In the genomic region with DNA sequence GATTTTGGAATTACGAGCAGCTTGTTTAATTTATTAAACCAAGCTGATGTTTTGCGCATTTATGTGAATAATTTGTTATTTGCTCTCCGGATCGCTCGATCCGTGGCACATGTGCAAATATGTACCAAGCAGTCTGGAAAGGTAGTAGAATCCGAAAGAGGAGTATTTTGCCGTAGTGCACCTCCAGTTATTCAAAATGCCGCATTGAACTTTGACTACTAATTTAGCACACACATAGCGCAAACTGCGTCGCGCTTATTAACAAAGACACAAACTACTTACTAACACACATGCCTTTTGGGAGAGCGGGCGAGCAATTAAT, we compare ENCODE assay signal across 1 fruit fly cellular context.
TF ChIP-seq lines count a peak whose summit lies in the region.

No protein-coding gene starts in this region.

TF ChIP-seq in whole organism, embryonic, 481 proteins besides CTCF, POLR2A, EP300 and RAD21 (continued from another document and continues in another):
- TF ChIP-seq z (GFP tag; IDR thresholded peaks at IDR 0.05; lab: Robert Waterston, UW), result 0 out of 3 replicates have a peak, but pooled peaks have one; percentile 26
- no peak for TF ChIP-seq danr (GFP tag; IDR thresholded peaks at IDR 0.05; lab: Robert Waterston, UW)
- TF ChIP-seq CG10543 (GFP tag; optimal IDR thresholded peaks at IDR 0.05; lab: Kevin White, UChicago), result peak; percentile 75
- TF ChIP-seq CG2120 (GFP tag; optimal IDR thresholded peaks at IDR 0.05; lab: Kevin White, UChicago), result peak; percentile 58
- no peak for TF ChIP-seq dmrt99B (tag; optimal IDR thresholded peaks at IDR 0.05; lab: Kevin White, UChicago)
- no peak for TF ChIP-seq ssp (GFP tag; IDR thresholded peaks at IDR 0.05; lab: Robert Waterston, UW)
- TF ChIP-seq ttk (GFP tag; IDR thresholded peaks at IDR 0.05; lab: Robert Waterston, UW), result no peak
- no peak for TF ChIP-seq CG7357 (GFP tag; IDR thresholded peaks at IDR 0.05; lab: Robert Waterston, UW)
- TF ChIP-seq Ets97D (GFP tag; optimal IDR thresholded peaks at IDR 0.05; lab: Kevin White, UChicago), result no peak
- TF ChIP-seq cato (GFP tag; optimal IDR thresholded peaks at IDR 0.05; lab: Kevin White, UChicago; ENCODE audit: borderline replicate concordance), result no peak
- no peak for TF ChIP-seq CG16863 (GFP tag; optimal IDR thresholded peaks at IDR 0.05; lab: Kevin White, UChicago)
- no peak for TF ChIP-seq MBD-R2 (GFP tag; IDR thresholded peaks at IDR 0.05; lab: Robert Waterston, UW)
- no peak for TF ChIP-seq Blimp-1 (GFP tag; optimal IDR thresholded peaks at IDR 0.05; lab: Kevin White, UChicago)
- TF ChIP-seq dmrt11E (tag; optimal IDR thresholded peaks at IDR 0.05; lab: Kevin White, UChicago), result no peak
- no peak for TF ChIP-seq sc (optimal IDR thresholded peaks at IDR 0.05; lab: Kevin White, UChicago)
- TF ChIP-seq sc (GFP tag; optimal IDR thresholded peaks at IDR 0.05; lab: Kevin White, UChicago), result no peak
- no peak for TF ChIP-seq CG14441 (GFP tag; IDR thresholded peaks at IDR 0.05; lab: Robert Waterston, UW)
- no peak for TF ChIP-seq CG7271 (tag; optimal IDR thresholded peaks at IDR 0.05; lab: Kevin White, UChicago)
- TF ChIP-seq wek (GFP tag; optimal IDR thresholded peaks at IDR 0.05; lab: Kevin White, UChicago), result peak; percentile 4
- no peak for TF ChIP-seq chif (GFP tag; optimal IDR thresholded peaks at IDR 0.05; lab: Kevin White, UChicago)
- peak; percentile 49 for TF ChIP-seq BtbVII (GFP tag; optimal IDR thresholded peaks at IDR 0.05; lab: Kevin White, UChicago)
- no peak for TF ChIP-seq CG14710 (tag; optimal IDR thresholded peaks at IDR 0.05; lab: Kevin White, UChicago)
- no peak for TF ChIP-seq kay (GFP tag; optimal IDR thresholded peaks at IDR 0.05; lab: Kevin White, UChicago)
- TF ChIP-seq Nf-YA (GFP tag; IDR thresholded peaks at IDR 0.05; lab: Robert Waterston, UW), result no peak
- no peak for TF ChIP-seq Dip2 (GFP tag; IDR thresholded peaks at IDR 0.05; lab: Robert Waterston, UW)
- TF ChIP-seq twi (tag; optimal IDR thresholded peaks at IDR 0.05; lab: Kevin White, UChicago), result no peak
- peak; percentile 86 for TF ChIP-seq CG18599 (GFP tag; optimal IDR thresholded peaks at IDR 0.05; lab: Kevin White, UChicago)
- no peak for TF ChIP-seq CG13775 (GFP tag; optimal IDR thresholded peaks at IDR 0.05; lab: Kevin White, UChicago)
- no peak for TF ChIP-seq zfh2 (GFP tag; optimal IDR thresholded peaks at IDR 0.05; lab: Kevin White, UChicago)
- TF ChIP-seq B-H2 (GFP tag; optimal IDR thresholded peaks at IDR 0.05; lab: Kevin White, UChicago), result peak; percentile 82
- no peak for TF ChIP-seq CG2199 (GFP tag; IDR thresholded peaks at IDR 0.05; lab: Robert Waterston, UW)
- no peak for TF ChIP-seq NfI (GFP tag; optimal IDR thresholded peaks at IDR 0.05; lab: Kevin White, UChicago)
- no peak for TF ChIP-seq fd64A (GFP tag; optimal IDR thresholded peaks at IDR 0.05; lab: Kevin White, UChicago)
- 0 out of 3 replicates have a peak, but pooled peaks have one; percentile 47 for TF ChIP-seq Dbx (GFP tag; IDR thresholded peaks at IDR 0.05; lab: Robert Waterston, UW)
- no peak for TF ChIP-seq pum (GFP tag; optimal IDR thresholded peaks at IDR 0.05; lab: Kevin White, UChicago)
- TF ChIP-seq tgo (GFP tag; IDR thresholded peaks at IDR 0.05; lab: Robert Waterston, UW), result no peak
- TF ChIP-seq CG8290 (GFP tag; optimal IDR thresholded peaks at IDR 0.05; lab: Kevin White, UChicago), result no peak
- TF ChIP-seq CG8290 (tag; optimal IDR thresholded peaks at IDR 0.05; lab: Kevin White, UChicago), result peak in 1 of 2 experiments; percentile 88
- no peak for TF ChIP-seq CG15601 (tag; optimal IDR thresholded peaks at IDR 0.05; lab: Kevin White, UChicago)
- peak; percentile 45 for TF ChIP-seq tup (GFP tag; optimal IDR thresholded peaks at IDR 0.05; lab: Kevin White, UChicago)
- TF ChIP-seq her (GFP tag; optimal IDR thresholded peaks at IDR 0.05; lab: Kevin White, UChicago), result peak; percentile 27
- no peak for TF ChIP-seq CG4707 (GFP tag; optimal IDR thresholded peaks at IDR 0.05; lab: Kevin White, UChicago)
- no peak for TF ChIP-seq bbx (GFP tag; IDR thresholded peaks at IDR 0.05; lab: Robert Waterston, UW; ENCODE audit: partially characterized antibody)
- TF ChIP-seq mam (GFP tag; optimal IDR thresholded peaks at IDR 0.05; lab: Kevin White, UChicago), result no peak
- no peak for TF ChIP-seq TFAM (GFP tag; optimal IDR thresholded peaks at IDR 0.05; lab: Kevin White, UChicago)
- TF ChIP-seq CG1529 (GFP tag; optimal IDR thresholded peaks at IDR 0.05; lab: Kevin White, UChicago), result no peak
- peak; percentile 63 for TF ChIP-seq Meics (GFP tag; optimal IDR thresholded peaks at IDR 0.05; lab: Kevin White, UChicago)
- no peak for TF ChIP-seq CG10267 (tag; optimal IDR thresholded peaks at IDR 0.05; lab: Kevin White, UChicago)
- TF ChIP-seq shn (GFP tag; optimal IDR thresholded peaks at IDR 0.05; lab: Kevin White, UChicago), result no peak
- no peak for TF ChIP-seq lmd (GFP tag; IDR thresholded peaks at IDR 0.05; lab: Robert Waterston, UW)
- peak; percentile 7 for TF ChIP-seq CG4854 (GFP tag; optimal IDR thresholded peaks at IDR 0.05; lab: Kevin White, UChicago)
- TF ChIP-seq Abd-B (GFP tag; optimal IDR thresholded peaks at IDR 0.05; lab: Kevin White, UChicago), result no peak
- TF ChIP-seq crc (GFP tag; optimal IDR thresholded peaks at IDR 0.05; lab: Kevin White, UChicago), result peak; percentile 7
- TF ChIP-seq HLH3B (GFP tag; IDR thresholded peaks at IDR 0.05; lab: Robert Waterston, UW), result no peak
- TF ChIP-seq D19A (tag; optimal IDR thresholded peaks at IDR 0.05; lab: Kevin White, UChicago), result no peak
- no peak for TF ChIP-seq CoRest (tag; optimal IDR thresholded peaks at IDR 0.05; lab: Kevin White, UChicago)
- no peak for TF ChIP-seq usp (GFP tag; optimal IDR thresholded peaks at IDR 0.05; lab: Kevin White, UChicago)
- TF ChIP-seq nerfin-2 (GFP tag; IDR thresholded peaks at IDR 0.05; lab: Robert Waterston, UW; ENCODE audit: partially characterized antibody), result no peak
- no peak for TF ChIP-seq pan (optimal IDR thresholded peaks at IDR 0.05; lab: Kevin White, UChicago)
- no peak for TF ChIP-seq pan (GFP tag; optimal IDR thresholded peaks at IDR 0.05 in 1 of 2, IDR thresholded peaks at IDR 0.05 in 1 of 2)
- TF ChIP-seq PHDP (tag; optimal IDR thresholded peaks at IDR 0.05; lab: Kevin White, UChicago), result peak; percentile 40
- no peak for TF ChIP-seq ATbp (GFP tag; optimal IDR thresholded peaks at IDR 0.05; lab: Kevin White, UChicago)
- peak; percentile 59 for TF ChIP-seq ERR (GFP tag; optimal IDR thresholded peaks at IDR 0.05; lab: Kevin White, UChicago)
- TF ChIP-seq CG7963 (GFP tag; IDR thresholded peaks at IDR 0.05; lab: Robert Waterston, UW; ENCODE audit: partially characterized antibody), result no peak
- no peak for TF ChIP-seq dati (GFP tag; IDR thresholded peaks at IDR 0.05; lab: Robert Waterston, UW)
- peak in 1 of 2 experiments; percentile 34 for TF ChIP-seq dpn (GFP tag; optimal IDR thresholded peaks at IDR 0.05; lab: Kevin White, UChicago)
- no peak for TF ChIP-seq Stat92E (GFP tag; optimal IDR thresholded peaks at IDR 0.05; lab: Kevin White, UChicago)
- TF ChIP-seq Opbp (GFP tag; IDR thresholded peaks at IDR 0.05; lab: Robert Waterston, UW; ENCODE audit: partially characterized antibody), result no peak
- peak; percentile 60 for TF ChIP-seq gro (GFP tag; optimal IDR thresholded peaks at IDR 0.05; lab: Kevin White, UChicago)
- no peak for TF ChIP-seq sens (GFP tag; lab: Kevin White, UChicago)
- TF ChIP-seq NK7.1 (GFP tag; optimal IDR thresholded peaks at IDR 0.05; lab: Kevin White, UChicago), result no peak
- TF ChIP-seq sqz (GFP tag; optimal IDR thresholded peaks at IDR 0.05; lab: Kevin White, UChicago), result no peak
- TF ChIP-seq CG3163 (GFP tag; optimal IDR thresholded peaks at IDR 0.05; lab: Kevin White, UChicago), result peak; percentile 30
- no peak for TF ChIP-seq HmgD (GFP tag; optimal IDR thresholded peaks at IDR 0.05; lab: Kevin White, UChicago)
- no peak for TF ChIP-seq pros (GFP tag; optimal IDR thresholded peaks at IDR 0.05; lab: Kevin White, UChicago)
- peak; percentile 37 for TF ChIP-seq scrt (GFP tag; optimal IDR thresholded peaks at IDR 0.05; lab: Kevin White, UChicago)
- TF ChIP-seq Asciz (GFP tag; optimal IDR thresholded peaks at IDR 0.05; lab: Kevin White, UChicago), result no peak
- TF ChIP-seq Dll (GFP tag; IDR thresholded peaks at IDR 0.05; lab: Robert Waterston, UW; ENCODE audit: partially characterized antibody), result no peak
- TF ChIP-seq al (GFP tag; IDR thresholded peaks at IDR 0.05; lab: Robert Waterston, UW), result no peak
- TF ChIP-seq H15 (GFP tag; IDR thresholded peaks at IDR 0.05; lab: Robert Waterston, UW), result no peak
- no peak for TF ChIP-seq repo (GFP tag; optimal IDR thresholded peaks at IDR 0.05; lab: Kevin White, UChicago)
- TF ChIP-seq Xrp1 (GFP tag; IDR thresholded peaks at IDR 0.05; lab: Robert Waterston, UW), result no peak; the same call in 1 of the 2 replicates
- TF ChIP-seq CG1602 (GFP tag; optimal IDR thresholded peaks at IDR 0.05; lab: Kevin White, UChicago), result no peak
- TF ChIP-seq pita (GFP tag; optimal IDR thresholded peaks at IDR 0.05; lab: Kevin White, UChicago), result no peak
- no peak for TF ChIP-seq Poxn (GFP tag; IDR thresholded peaks at IDR 0.05; lab: Robert Waterston, UW)
- TF ChIP-seq Pdp1 (GFP tag; optimal IDR thresholded peaks at IDR 0.05; lab: Kevin White, UChicago), result peak; percentile 13 to 21
- no peak for TF ChIP-seq br (optimal IDR thresholded peaks at IDR 0.05; lab: Kevin White, UChicago)
- TF ChIP-seq so (GFP tag; IDR thresholded peaks at IDR 0.05; lab: Robert Waterston, UW), result peak; percentile 63; the same call in 1 of the 3 replicates
- TF ChIP-seq lbe (GFP tag; optimal IDR thresholded peaks at IDR 0.05; lab: Kevin White, UChicago), result no peak
- peak; percentile 84 for TF ChIP-seq CG12769 (tag; optimal IDR thresholded peaks at IDR 0.05; lab: Kevin White, UChicago)
- no peak for TF ChIP-seq tio (GFP tag; optimal IDR thresholded peaks at IDR 0.05; lab: Kevin White, UChicago)
- no peak for TF ChIP-seq nmo (GFP tag; optimal IDR thresholded peaks at IDR 0.05; lab: Kevin White, UChicago)
- TF ChIP-seq CkIIα-i1 (GFP tag; IDR thresholded peaks at IDR 0.05; lab: Robert Waterston, UW), result 0 out of 2 replicates have a peak, but pooled peaks have one; percentile 17
- TF ChIP-seq CG4404 (GFP tag; IDR thresholded peaks at IDR 0.05; lab: Robert Waterston, UW), result no peak
- no peak for TF ChIP-seq salm (tag; optimal IDR thresholded peaks at IDR 0.05; lab: Kevin White, UChicago)
- no peak for TF ChIP-seq fru (optimal IDR thresholded peaks at IDR 0.05; lab: Kevin White, UChicago)
- no peak for TF ChIP-seq CG32532 (GFP tag; IDR thresholded peaks at IDR 0.05; lab: Robert Waterston, UW)
- TF ChIP-seq caup (GFP tag; optimal IDR thresholded peaks at IDR 0.05; lab: Kevin White, UChicago; ENCODE audit: severe bottlenecking), result peak; percentile 82
- TF ChIP-seq CG15696 (tag; optimal IDR thresholded peaks at IDR 0.05; lab: Kevin White, UChicago), result no peak
- no peak for TF ChIP-seq amos (GFP tag; IDR thresholded peaks at IDR 0.05; lab: Robert Waterston, UW; ENCODE audit: partially characterized antibody)
- TF ChIP-seq CG4328 (GFP tag; optimal IDR thresholded peaks at IDR 0.05; lab: Kevin White, UChicago), result peak; percentile 33
- no peak for TF ChIP-seq crp (GFP tag; optimal IDR thresholded peaks at IDR 0.05; lab: Kevin White, UChicago)
- no peak for TF ChIP-seq CG3838 (GFP tag; optimal IDR thresholded peaks at IDR 0.05; lab: Kevin White, UChicago)
- TF ChIP-seq CG10654 (GFP tag; optimal IDR thresholded peaks at IDR 0.05; lab: Kevin White, UChicago), result no peak
- TF ChIP-seq CrebB (tag; optimal IDR thresholded peaks at IDR 0.05; lab: Kevin White, UChicago), result peak; percentile 26
- TF ChIP-seq corto (GFP tag; optimal IDR thresholded peaks at IDR 0.05; lab: Kevin White, UChicago), result no peak
- TF ChIP-seq CG7928 (GFP tag; optimal IDR thresholded peaks at IDR 0.05; lab: Kevin White, UChicago), result peak; percentile 25
- TF ChIP-seq ci (GFP tag; IDR thresholded peaks at IDR 0.05; lab: Robert Waterston, UW), result no peak; the same call in 2 of the 3 replicates
- no peak for TF ChIP-seq sr (GFP tag; IDR thresholded peaks at IDR 0.05; lab: Robert Waterston, UW)
- TF ChIP-seq CG13624 (GFP tag; optimal IDR thresholded peaks at IDR 0.05; lab: Kevin White, UChicago), result peak; percentile 81
- no peak for TF ChIP-seq Hr39 (optimal IDR thresholded peaks at IDR 0.05; lab: Kevin White, UChicago)
- no peak for TF ChIP-seq unpg (GFP tag; optimal IDR thresholded peaks at IDR 0.05; lab: Kevin White, UChicago)
- no peak for TF ChIP-seq MESR4 (GFP tag; optimal IDR thresholded peaks at IDR 0.05; lab: Kevin White, UChicago)
- TF ChIP-seq fd96Cb (tag; optimal IDR thresholded peaks at IDR 0.05; lab: Kevin White, UChicago), result no peak
- no peak for TF ChIP-seq hb (GFP tag; IDR thresholded peaks at IDR 0.05; lab: Robert Waterston, UW; ENCODE audit: partially characterized antibody)
- no peak for TF ChIP-seq Atf3 (GFP tag; optimal IDR thresholded peaks at IDR 0.05; lab: Kevin White, UChicago)
- no peak for TF ChIP-seq vfl (GFP tag; optimal IDR thresholded peaks at IDR 0.05; lab: Kevin White, UChicago)
- peak; percentile 11 for TF ChIP-seq org-1 (GFP tag; optimal IDR thresholded peaks at IDR 0.05; lab: Kevin White, UChicago)
- no peak for TF ChIP-seq Spps (tag; optimal IDR thresholded peaks at IDR 0.05; lab: Kevin White, UChicago)
- TF ChIP-seq ase (GFP tag; IDR thresholded peaks at IDR 0.05; lab: Robert Waterston, UW), result no peak
- no peak for TF ChIP-seq wor (GFP tag; IDR thresholded peaks at IDR 0.05; lab: Robert Waterston, UW)
- TF ChIP-seq CHES-1-like (GFP tag; optimal IDR thresholded peaks at IDR 0.05; lab: Kevin White, UChicago), result peak; percentile 51
- TF ChIP-seq ato (GFP tag; IDR thresholded peaks at IDR 0.05; lab: Robert Waterston, UW; ENCODE audit: partially characterized antibody), result no peak
- no peak for TF ChIP-seq CG34422 (GFP tag; IDR thresholded peaks at IDR 0.05; lab: Robert Waterston, UW)
- no peak for TF ChIP-seq B-H1 (GFP tag; IDR thresholded peaks at IDR 0.05; lab: Robert Waterston, UW)
- TF ChIP-seq sisA (GFP tag; IDR thresholded peaks at IDR 0.05; lab: Robert Waterston, UW), result no peak
- TF ChIP-seq ap (GFP tag; IDR thresholded peaks at IDR 0.05; lab: Robert Waterston, UW), result no peak
- TF ChIP-seq CG16813 (GFP tag; IDR thresholded peaks at IDR 0.05; lab: Robert Waterston, UW; ENCODE audit: partially characterized antibody), result no peak
- TF ChIP-seq HHEX (GFP tag; optimal IDR thresholded peaks at IDR 0.05; lab: Kevin White, UChicago), result peak; percentile 42
- TF ChIP-seq CG14014 (GFP tag; IDR thresholded peaks at IDR 0.05; lab: Robert Waterston, UW), result no peak
- peak; percentile 77 for TF ChIP-seq ash1 (GFP tag; optimal IDR thresholded peaks at IDR 0.05; lab: Kevin White, UChicago)
- TF ChIP-seq Dad (GFP tag; optimal IDR thresholded peaks at IDR 0.05; lab: Kevin White, UChicago), result no peak
- TF ChIP-seq CG17361 (GFP tag; IDR thresholded peaks at IDR 0.05; lab: Robert Waterston, UW), result no peak
